Fruit fly (Drosophila melanogaster): ENCODE results near the gene Mnt.

Mnt gene

dm6 chrX:3743005-3743890, 71.6 kb downstream of the Mnt start (continued):
- peak; percentile 79 for TF ChIP-seq CG17385 (GFP tag; optimal IDR thresholded peaks at IDR 0.05)
- TF ChIP-seq ttk (GFP tag; IDR thresholded peaks at IDR 0.05), result peak; percentile 81
- peak; percentile 82 for TF ChIP-seq HHEX (GFP tag; optimal IDR thresholded peaks at IDR 0.05)
- TF ChIP-seq Stat92E (GFP tag; optimal IDR thresholded peaks at IDR 0.05), result no peak
- peak; percentile 18 for TF ChIP-seq slou (GFP tag; optimal IDR thresholded peaks at IDR 0.05)
- TF ChIP-seq CG2116 (GFP tag; optimal IDR thresholded peaks at IDR 0.05), result peak; percentile 6
- peak; percentile 44 for TF ChIP-seq CG31224 (GFP tag; IDR thresholded peaks at IDR 0.05)
- peak; percentile 85 for TF ChIP-seq CG4730 (GFP tag; IDR thresholded peaks at IDR 0.05)
- peak; percentile 76 for TF ChIP-seq ftz-f1 (GFP tag; optimal IDR thresholded peaks at IDR 0.05)
- TF ChIP-seq CkIIα-i1 (GFP tag; IDR thresholded peaks at IDR 0.05), result peak; percentile 55; the same call in 1 of the 2 replicates
- peak; percentile 80 to 85 for TF ChIP-seq dpn (GFP tag; optimal IDR thresholded peaks at IDR 0.05)
- TF ChIP-seq fd96Cb (tag; optimal IDR thresholded peaks at IDR 0.05), result peak; percentile 88
- peak in 1 of 2 experiments; percentile 95 for TF ChIP-seq eve (GFP tag; optimal IDR thresholded peaks at IDR 0.05)
- TF ChIP-seq Trl (optimal IDR thresholded peaks at IDR 0.05), result no peak
- TF ChIP-seq Trl (GFP tag; optimal IDR thresholded peaks at IDR 0.05), result peak; percentile 83
- peak; percentile 81 for TF ChIP-seq NfI (GFP tag; optimal IDR thresholded peaks at IDR 0.05)
- peak; percentile 66 to 80 for TF ChIP-seq Pdp1 (GFP tag; optimal IDR thresholded peaks at IDR 0.05)
- TF ChIP-seq CG12104 (GFP tag; optimal IDR thresholded peaks at IDR 0.05), result peak; percentile 42
- TF ChIP-seq CG6683 (GFP tag; optimal IDR thresholded peaks at IDR 0.05), result peak; percentile 24
- TF ChIP-seq trh (GFP tag; optimal IDR thresholded peaks at IDR 0.05), result peak; percentile 31
- peak; percentile 66 for TF ChIP-seq Bgb (GFP tag; IDR thresholded peaks at IDR 0.05; ENCODE audit: partially characterized antibody)
- peak; percentile 17 for TF ChIP-seq CG34422 (GFP tag; IDR thresholded peaks at IDR 0.05)
- TF ChIP-seq ham (GFP tag; IDR thresholded peaks at IDR 0.05), result peak; percentile 55
- peak; percentile 31; the same call in 1 of the 3 replicates for TF ChIP-seq HLH4C (GFP tag; IDR thresholded peaks at IDR 0.05; ENCODE audit: partially characterized antibody)
- TF ChIP-seq pho (GFP tag; optimal IDR thresholded peaks at IDR 0.05), result peak; percentile 85
- TF ChIP-seq Taf1 (GFP tag; IDR thresholded peaks at IDR 0.05), result peak; percentile 68
- TF ChIP-seq Mrtf (GFP tag; IDR thresholded peaks at IDR 0.05), result peak; percentile 83
- peak; percentile 44 for TF ChIP-seq p53 (GFP tag; optimal IDR thresholded peaks at IDR 0.05)
- peak; percentile 69 for TF ChIP-seq croc (GFP tag; conservative IDR thresholded peaks at IDR 0.05)
- peak; percentile 87 for TF ChIP-seq CG13424 (tag; optimal IDR thresholded peaks at IDR 0.05)
- TF ChIP-seq tup (GFP tag; optimal IDR thresholded peaks at IDR 0.05), result peak; percentile 41
- no peak for TF ChIP-seq Hr39 (optimal IDR thresholded peaks at IDR 0.05)
- peak; percentile 4 for TF ChIP-seq grn (GFP tag; optimal IDR thresholded peaks at IDR 0.05)
- TF ChIP-seq sens-2 (GFP tag; IDR thresholded peaks at IDR 0.05), result 0 out of 2 replicates have a peak, but pooled peaks have one; percentile 5
- peak; percentile 63; the same call in 1 of the 2 replicates for TF ChIP-seq CG42726 (GFP tag; IDR thresholded peaks at IDR 0.05; ENCODE audit: partially characterized antibody)
- TF ChIP-seq danr (GFP tag; IDR thresholded peaks at IDR 0.05), result peak; percentile 78
- TF ChIP-seq CG43689 (GFP tag; IDR thresholded peaks at IDR 0.05), result peak; percentile 72
- peak; percentile 71 for TF ChIP-seq Ravus (GFP tag; IDR thresholded peaks at IDR 0.05)
- TF ChIP-seq Sry-δ (GFP tag; optimal IDR thresholded peaks at IDR 0.05), result peak; percentile 39
- peak; percentile 87 for TF ChIP-seq CG10366 (GFP tag; IDR thresholded peaks at IDR 0.05)
- peak; percentile 63 for TF ChIP-seq CG12942 (GFP tag; optimal IDR thresholded peaks at IDR 0.05)
- peak; percentile 7 for TF ChIP-seq Nf-YC (tag; optimal IDR thresholded peaks at IDR 0.05)
- peak; percentile 66 for TF ChIP-seq pb (GFP tag; optimal IDR thresholded peaks at IDR 0.05)
- peak; percentile 65 for TF ChIP-seq CG33213 (GFP tag; optimal IDR thresholded peaks at IDR 0.05)
- peak; percentile 84 for TF ChIP-seq CHES-1-like (GFP tag; optimal IDR thresholded peaks at IDR 0.05)
- peak; percentile 49 for TF ChIP-seq E2f2 (GFP tag; IDR thresholded peaks at IDR 0.05)
- TF ChIP-seq HLH54F (GFP tag; optimal IDR thresholded peaks at IDR 0.05), result peak; percentile 82
- TF ChIP-seq CG15479 (GFP tag; optimal IDR thresholded peaks at IDR 0.05), result no peak
- TF ChIP-seq Awh (GFP tag; IDR thresholded peaks at IDR 0.05), result peak; percentile 61; the same call in 1 of the 2 replicates
